Worm (Caenorhabditis elegans) whole organism, L4/young adult: ENCODE measurements around the gene ZC239.21.

ENCODE experiments used
- W03F9.2 ChIP-seq: fragments of 150-350 bp; optimal IDR thresholded peaks from 2 replicates; lab custom pipeline; 2014; ENCODE audit warnings: missing biosample characterization, missing genetic modification characterization
- dao-5 ChIP-seq: sonication (generic microtip); optimal IDR thresholded peaks from 2 replicates; lab custom pipeline; 2016; ENCODE audit warnings: missing genotype, missing genetic modification characterization, moderate library complexity, missing compliant biosample characterization
- him-1 ChIP-seq: sonication (generic microtip); optimal IDR thresholded peaks from 2 replicates; lab custom pipeline; 2016; ENCODE audit warnings: missing genotype, missing genetic modification reagents, missing genetic modification characterization, missing compliant biosample characterization

The ZC239.21 gene

ce11 chrII:3230422-3230821, 23.7 kb downstream of the ZC239.21 start, which contains the start of gene srh-297:
Gene srh-297 (minus strand): TSS chrII:3230522.
- TF ChIP-seq him-1 (no peak), W03F9.2 (tag; lab: Kevin White, UChicago) (no peak), dao-5 (tag; lab: Kevin White, UChicago) (no peak)

- TF ChIP-seq W03F9.2 (tag; lab: Kevin White, UChicago), result no peak
- TF ChIP-seq dao-5 (tag; lab: Kevin White, UChicago), result no peak
- no peak for TF ChIP-seq him-1
These were observed 28.0 kb downstream of the ZC239.21 start, which contains the start of gene C17F4.8 for ce11 chrII:3234725-3235124. Gene C17F4.8 (minus strand): TSS chrII:3234825.

- no peak for TF ChIP-seq him-1
- TF ChIP-seq W03F9.2 (tag; lab: Kevin White, UChicago), result no peak
- no peak for TF ChIP-seq dao-5 (tag; lab: Kevin White, UChicago)
These were observed 30.3 kb downstream of the ZC239.21 start, which contains the start of the genes srz-67 and C17F4.11 for ce11 chrII:3237038-3237521. Gene srz-67 (minus strand): TSS chrII:3237138. Gene C17F4.11 (plus strand): TSS chrII:3237471.

ce11 chrII:3240207-3240606, 33.5 kb downstream of the ZC239.21 start, which contains the start of gene C17F4.3:
Gene C17F4.3 (plus strand): TSS chrII:3240507.
- TF ChIP-seq him-1 (no peak), W03F9.2 (tag; lab: Kevin White, UChicago) (no peak), dao-5 (tag; lab: Kevin White, UChicago) (no peak)

- TF ChIP-seq W03F9.2 (tag; lab: Kevin White, UChicago) (no peak), him-1 (no peak), dao-5 (tag; lab: Kevin White, UChicago) (no peak)
These were observed 35.1 kb downstream of the ZC239.21 start for ce11 chrII:3241842-3242241.

- TF ChIP-seq W03F9.2 (tag; lab: Kevin White, UChicago) (no peak), dao-5 (tag; lab: Kevin White, UChicago) (no peak), him-1 (no peak)
These were observed 37.3 kb downstream of the ZC239.21 start, which contains the start of gene C17F4.12 for ce11 chrII:3244070-3244469. Gene C17F4.12 (minus strand): TSS chrII:3244170.

- TF ChIP-seq him-1 (no peak), dao-5 (tag; lab: Kevin White, UChicago) (no peak), W03F9.2 (tag; lab: Kevin White, UChicago) (no peak)
These were observed 38.0 kb downstream of the ZC239.21 start for ce11 chrII:3244758-3245157.

- no peak for TF ChIP-seq him-1
- no peak for TF ChIP-seq W03F9.2 (tag; lab: Kevin White, UChicago)
- TF ChIP-seq dao-5 (tag; lab: Kevin White, UChicago), result no peak
These were observed 39.1 kb downstream of the ZC239.21 start, which contains the start of gene C17F4.7 for ce11 chrII:3245836-3246235. Gene C17F4.7 (minus strand): TSS chrII:3246015.

ce11 chrII:3247556-3247955, 40.8 kb downstream of the ZC239.21 start:
- TF ChIP-seq him-1, result no peak
- no peak for TF ChIP-seq dao-5 (tag; lab: Kevin White, UChicago)
- no peak for TF ChIP-seq W03F9.2 (tag; lab: Kevin White, UChicago)

ce11 chrII:3248043-3248718, 41.4 kb downstream of the ZC239.21 start, which contains the start of the genes fbxc-50 and C17F4.2:
Gene fbxc-50 (minus strand): TSS chrII:3248123.
Gene C17F4.2 (plus strand): TSS chrII:3248668.
- TF ChIP-seq dao-5 (tag; lab: Kevin White, UChicago), result no peak

ce11 chrII:3249406-3249805, 42.7 kb downstream of the ZC239.21 start, which contains the start of gene clec-124:
Gene clec-124 (plus strand): TSS chrII:3249706.
- TF ChIP-seq him-1 (no peak), W03F9.2 (tag; lab: Kevin White, UChicago) (no peak), dao-5 (tag; lab: Kevin White, UChicago) (no peak)

- TF ChIP-seq W03F9.2 (tag; lab: Kevin White, UChicago) (no peak), him-1 (no peak), dao-5 (tag; lab: Kevin White, UChicago) (no peak)
These were observed 43.5 kb downstream of the ZC239.21 start for ce11 chrII:3250195-3250594.

ce11 chrII:3251782-3252181, 45.0 kb downstream of the ZC239.21 start:
- no peak for TF ChIP-seq him-1
- no peak for TF ChIP-seq dao-5 (tag; lab: Kevin White, UChicago)
- no peak for TF ChIP-seq W03F9.2 (tag; lab: Kevin White, UChicago)
